Worm (Caenorhabditis elegans): ENCODE data around the gene cpg-2.

- TF ChIP-seq ceh-79 (tag; optimal IDR thresholded peaks at IDR 0.05), result no peak
- TF ChIP-seq pha-4 (tag; optimal IDR thresholded peaks at IDR 0.05), result no peak
- TF ChIP-seq snpc-4 (GFP tag; optimal IDR thresholded peaks at IDR 0.05), result no peak
- no peak for TF ChIP-seq snpc-4 (tag; optimal IDR thresholded peaks at IDR 0.05)
- no peak for TF ChIP-seq ama-1 (optimal IDR thresholded peaks at IDR 0.05)
- no peak for TF ChIP-seq ama-1 (GFP tag; optimal IDR thresholded peaks at IDR 0.05)
- no peak for TF ChIP-seq unc-130 (GFP tag; optimal IDR thresholded peaks at IDR 0.05)
- TF ChIP-seq somi-1 (GFP tag; optimal IDR thresholded peaks at IDR 0.05), result no peak
- TF ChIP-seq attf-6 (GFP tag; IDR thresholded peaks at IDR 0.05), result no peak
- TF ChIP-seq let-607 (tag; optimal IDR thresholded peaks at IDR 0.05), result no peak
- TF ChIP-seq C06A6.2 (GFP tag; conservative IDR thresholded peaks at IDR 0.05), result no peak
- TF ChIP-seq ceh-27 (GFP tag; optimal IDR thresholded peaks at IDR 0.05), result no peak
- TF ChIP-seq ekl-4 (GFP tag; IDR thresholded peaks at IDR 0.05), result no peak
- no peak for TF ChIP-seq madf-10 (tag; optimal IDR thresholded peaks at IDR 0.05)
- TF ChIP-seq Y95B8A.8 (GFP tag; IDR thresholded peaks at IDR 0.05), result no peak
Measured at ce11 chrIII:7069981-7070380, 33.8 kb downstream of the cpg-2 start, which contains the start of gene tmem-17.
